Fruit fly (Drosophila melanogaster): Measurements from ENCODE around the gene CG13407.

- no peak for TF ChIP-seq pad (GFP tag; optimal IDR thresholded peaks at IDR 0.05)
- TF ChIP-seq CG7045 (GFP tag; optimal IDR thresholded peaks at IDR 0.05): no peak
- no peak for TF ChIP-seq tj (GFP tag; optimal IDR thresholded peaks at IDR 0.05)
- TF ChIP-seq toe (GFP tag; optimal IDR thresholded peaks at IDR 0.05): no peak
- no peak for TF ChIP-seq CG14711 (tag; optimal IDR thresholded peaks at IDR 0.05)
- no peak for TF ChIP-seq cic (GFP tag; optimal IDR thresholded peaks at IDR 0.05)
- no peak for TF ChIP-seq CG7101 (tag; optimal IDR thresholded peaks at IDR 0.05)
- no peak for TF ChIP-seq CG33017 (tag; optimal IDR thresholded peaks at IDR 0.05)
- TF ChIP-seq Hr96 (GFP tag; optimal IDR thresholded peaks at IDR 0.05): no peak
Observed at dm6 chr3R:22108316-22108715, 5.1 kb downstream of the CG13407 start.
